Fruit fly (Drosophila melanogaster) whole organism, embryonic: ENCODE measurements around the gene Rab14.

ENCODE experiments used
- Atf6 ChIP-seq: fragments of 200-800 bp; sonication (Bioruptor generic); IDR thresholded peaks from 2 replicates; pipeline ENCODE4 v1.3.6; 2022; ENCODE audit warnings: missing biosample characterization, missing genetic modification characterization
- CG11695 ChIP-seq: fragments of 200-800 bp; sonication (Bioruptor generic); IDR thresholded peaks from 3 replicates; pipeline ENCODE4 v1.3.6; 2022; ENCODE audit warnings: missing biosample characterization, missing genetic modification characterization
- CG16815 ChIP-seq: fragments of 200-800 bp; sonication (Bioruptor generic); optimal IDR thresholded peaks from 3 replicates; lab custom pipeline; 2017; ENCODE audit warnings: missing biosample characterization, mild to moderate bottlenecking, missing genetic modification characterization
- CG17802 ChIP-seq: fragments of 200-800 bp; sonication (Bioruptor generic); optimal IDR thresholded peaks from 2 replicates; lab custom pipeline; 2018; ENCODE audit warnings: missing biosample characterization, mild to moderate bottlenecking, missing genetic modification characterization, moderate library complexity
- CG18011 ChIP-seq: fragments of 200-800 bp; sonication (Bioruptor generic); optimal IDR thresholded peaks from 2 replicates; lab custom pipeline; 2017; ENCODE audit warnings: missing biosample characterization, missing genetic modification characterization, mild to moderate bottlenecking, moderate library complexity, missing genotype
- CG30020 ChIP-seq: fragments of 200-800 bp; optimal IDR thresholded peaks from 2 replicates; lab custom pipeline; 2019; ENCODE audit warnings: missing biosample characterization, mild to moderate bottlenecking, missing genetic modification characterization, moderate library complexity
- CG30403 ChIP-seq: fragments of 200-800 bp; sonication (Bioruptor generic); optimal IDR thresholded peaks from 3 replicates; lab custom pipeline; 2016; ENCODE audit warnings: missing biosample characterization, missing genetic modification characterization
- CG31224 ChIP-seq: fragments of 200-800 bp; sonication (Bioruptor generic); IDR thresholded peaks from 2 replicates; pipeline ENCODE4 v1.3.6; 2022; ENCODE audit warnings: missing biosample characterization, missing genetic modification characterization
- CG4404 ChIP-seq: fragments of 200-800 bp; sonication (Bioruptor generic); IDR thresholded peaks from 2 replicates; pipeline ENCODE4 v1.3.6; 2022; ENCODE audit warnings: missing biosample characterization, missing genetic modification characterization
- CG4617 ChIP-seq: fragments of 200-800 bp; sonication (Bioruptor generic); optimal IDR thresholded peaks from 3 replicates; lab custom pipeline; 2016; ENCODE audit warnings: missing biosample characterization, missing genetic modification characterization, borderline replicate concordance
- CG5180 ChIP-seq: fragments of 200-800 bp; sonication (Bioruptor generic); optimal IDR thresholded peaks from 3 replicates; lab custom pipeline; 2017; ENCODE audit warnings: missing biosample characterization, missing genetic modification characterization, mild to moderate bottlenecking, moderate library complexity, missing genetic modification reagents
- CG6272 ChIP-seq: fragments of 200-800 bp; sonication (Bioruptor generic); IDR thresholded peaks from 2 replicates; pipeline ENCODE4 v1.3.6; 2022; ENCODE audit warnings: missing biosample characterization, missing genetic modification characterization
- CG7357 ChIP-seq: fragments of 200-800 bp; sonication (Bioruptor generic); IDR thresholded peaks from 3 replicates; pipeline ENCODE4 v1.3.6; 2022; ENCODE audit warnings: missing biosample characterization, missing genetic modification characterization
- CG8290 ChIP-seq, 3 experiments: fragments of 200-800 bp; sonication (Bioruptor generic); optimal IDR thresholded peaks; 2 replicates each; lab custom pipeline; 2016 to 2019; ENCODE audit warnings: missing biosample characterization in 3 of 3, missing genetic modification characterization in 3 of 3, mild to moderate bottlenecking in 2 of 3, moderate library complexity in 1 of 3
- CG9215 ChIP-seq: fragments of 200-800 bp; sonication (Bioruptor generic); IDR thresholded peaks from 2 replicates; pipeline ENCODE4 v1.3.6; 2022; ENCODE audit warnings: missing biosample characterization, missing genetic modification characterization
- CG9727 ChIP-seq: fragments of 200-800 bp; sonication (Bioruptor generic); optimal IDR thresholded peaks from 3 replicates; lab custom pipeline; 2017; ENCODE audit warnings: missing biosample characterization, mild to moderate bottlenecking, missing genetic modification characterization
- CHES-1-like ChIP-seq: fragments of 200-800 bp; sonication (Bioruptor generic); optimal IDR thresholded peaks from 2 replicates; lab custom pipeline; 2016; ENCODE audit warnings: missing biosample characterization, missing genetic modification characterization
- CTCF ChIP-seq: fragments of 200-800 bp; sonication (Bioruptor generic); optimal IDR thresholded peaks from 2 replicates; lab custom pipeline; 2017; ENCODE audit warnings: missing biosample characterization, mild to moderate bottlenecking, missing genetic modification characterization, moderate library complexity
- D19B ChIP-seq: fragments of 200-800 bp; sonication (Bioruptor generic); optimal IDR thresholded peaks from 2 replicates; lab custom pipeline; 2017; ENCODE audit warnings: missing biosample characterization, mild to moderate bottlenecking, missing genetic modification characterization
- Dip2 ChIP-seq: fragments of 200-800 bp; sonication (Bioruptor generic); IDR thresholded peaks from 2 replicates; pipeline ENCODE4 v1.3.6; 2022; ENCODE audit warnings: missing biosample characterization, missing genetic modification characterization
- Dip3 ChIP-seq: fragments of 200-800 bp; sonication (Bioruptor generic); optimal IDR thresholded peaks from 3 replicates; lab custom pipeline; 2016; ENCODE audit warnings: missing biosample characterization, missing genetic modification characterization
- Dll ChIP-seq: fragments of 200-800 bp; sonication (Bioruptor generic); IDR thresholded peaks from 4 replicates; pipeline ENCODE4 v1.3.6; 2022; ENCODE audit warnings: missing biosample characterization, missing genetic modification characterization; ENCODE audit not compliant: partially characterized antibody
- Dp ChIP-seq: fragments of 200-800 bp; sonication (Bioruptor generic); optimal IDR thresholded peaks from 2 replicates; lab custom pipeline; 2018; ENCODE audit warnings: missing biosample characterization, mild to moderate bottlenecking, missing genetic modification characterization, moderate library complexity
- HmgD ChIP-seq: fragments of 200-800 bp; sonication (Bioruptor generic); optimal IDR thresholded peaks from 3 replicates; lab custom pipeline; 2016; ENCODE audit warnings: missing biosample characterization, missing genetic modification characterization
- HmgZ ChIP-seq: fragments of 200-800 bp; sonication (Bioruptor generic); optimal IDR thresholded peaks from 2 replicates; lab custom pipeline; 2018; ENCODE audit warnings: missing biosample characterization, mild to moderate bottlenecking, missing genetic modification characterization
- Hr3 ChIP-seq: fragments of 200-800 bp; sonication (Bioruptor generic); optimal IDR thresholded peaks from 3 replicates; lab custom pipeline; 2016; ENCODE audit warnings: missing biosample characterization, missing genetic modification characterization
- Jarid2 ChIP-seq: fragments of 200-800 bp; sonication (Bioruptor generic); optimal IDR thresholded peaks from 3 replicates; lab custom pipeline; 2017; ENCODE audit warnings: mild to moderate bottlenecking, missing biosample characterization, missing genetic modification reagents, missing genetic modification characterization
- Lhr ChIP-seq: fragments of 200-800 bp; sonication (Bioruptor generic); optimal IDR thresholded peaks from 3 replicates; lab custom pipeline; 2017; ENCODE audit warnings: mild to moderate bottlenecking, missing biosample characterization, missing genetic modification reagents, missing genetic modification characterization
- MESR4 ChIP-seq: fragments of 200-800 bp; sonication (Bioruptor generic); optimal IDR thresholded peaks from 2 replicates; lab custom pipeline; 2018; ENCODE audit warnings: missing biosample characterization, mild to moderate bottlenecking, missing genetic modification characterization, moderate library complexity
- Mad ChIP-seq: fragments of 200-800 bp; sonication (Bioruptor generic); optimal IDR thresholded peaks from 2 replicates; lab custom pipeline; 2016; ENCODE audit warnings: missing biosample characterization, missing genetic modification characterization
- Nf-YB ChIP-seq: fragments of 200-800 bp; sonication (Bioruptor generic); optimal IDR thresholded peaks from 3 replicates; lab custom pipeline; 2019; ENCODE audit warnings: missing biosample characterization, mild to moderate bottlenecking, missing genetic modification characterization, moderate library complexity
- Poxn ChIP-seq: fragments of 200-800 bp; sonication (Bioruptor generic); IDR thresholded peaks from 2 replicates; pipeline ENCODE4 v1.3.6; 2022; ENCODE audit warnings: missing biosample characterization, missing genetic modification characterization
- Sox102F ChIP-seq: fragments of 200-800 bp; sonication (Bioruptor generic); optimal IDR thresholded peaks from 2 replicates; lab custom pipeline; 2018; ENCODE audit warnings: missing biosample characterization, mild to moderate bottlenecking, missing genetic modification characterization, moderate library complexity
- ac ChIP-seq: fragments of 200-800 bp; sonication (Bioruptor generic); optimal IDR thresholded peaks from 3 replicates; lab custom pipeline; 2017; ENCODE audit warnings: missing biosample characterization, mild to moderate bottlenecking, missing genetic modification characterization
- bbx ChIP-seq: fragments of 200-800 bp; sonication (Bioruptor generic); IDR thresholded peaks from 2 replicates; pipeline ENCODE4 v1.3.6; 2022; ENCODE audit warnings: missing biosample characterization, missing genetic modification characterization; ENCODE audit not compliant: partially characterized antibody
- caup ChIP-seq: fragments of 200-800 bp; sonication (Bioruptor generic); optimal IDR thresholded peaks from 3 replicates; lab custom pipeline; 2017; ENCODE audit warnings: missing biosample characterization, mild to moderate bottlenecking, missing genetic modification characterization, moderate library complexity; ENCODE audit not compliant: severe bottlenecking
- chif ChIP-seq, 2 experiments: fragments of 200-800 bp; sonication (Bioruptor generic); optimal IDR thresholded peaks; 3 replicates each; lab custom pipeline; 2016; ENCODE audit warnings: missing biosample characterization in 2 of 2, missing genetic modification characterization in 2 of 2
- dati ChIP-seq: fragments of 200-800 bp; sonication (Bioruptor generic); IDR thresholded peaks from 2 replicates; pipeline ENCODE4 v1.3.6; 2022; ENCODE audit warnings: missing biosample characterization, missing genetic modification characterization
- gcm ChIP-seq: fragments of 200-800 bp; sonication (Bioruptor generic); optimal IDR thresholded peaks from 2 replicates; lab custom pipeline; 2019; ENCODE audit warnings: missing biosample characterization, mild to moderate bottlenecking, missing genetic modification characterization, moderate library complexity
- gcm2 ChIP-seq: fragments of 200-800 bp; sonication (Bioruptor generic); optimal IDR thresholded peaks from 2 replicates; lab custom pipeline; 2016; ENCODE audit warnings: missing biosample characterization, missing genetic modification characterization
- gsb ChIP-seq: fragments of 200-800 bp; sonication (Bioruptor generic); IDR thresholded peaks from 2 replicates; pipeline ENCODE4 v1.3.6; 2022; ENCODE audit warnings: missing biosample characterization, missing genetic modification characterization
- hb ChIP-seq: fragments of 200-800 bp; sonication (Bioruptor generic); IDR thresholded peaks from 3 replicates; pipeline ENCODE4 v1.3.6; 2022; ENCODE audit warnings: missing biosample characterization, missing genetic modification characterization; ENCODE audit not compliant: partially characterized antibody
- kay ChIP-seq: fragments of 200-800 bp; sonication (Bioruptor generic); optimal IDR thresholded peaks from 2 replicates; lab custom pipeline; 2016; ENCODE audit warnings: missing biosample characterization, missing genetic modification characterization
- nau ChIP-seq: fragments of 200-800 bp; sonication (Bioruptor generic); optimal IDR thresholded peaks from 3 replicates; lab custom pipeline; 2017; ENCODE audit warnings: missing biosample characterization, mild to moderate bottlenecking, missing genetic modification characterization, missing genetic modification reagents
- oc ChIP-seq: fragments of 200-800 bp; sonication (Bioruptor generic); optimal IDR thresholded peaks from 2 replicates; lab custom pipeline; 2018; ENCODE audit warnings: missing biosample characterization, mild to moderate bottlenecking, missing genetic modification characterization, moderate library complexity
- org-1 ChIP-seq: fragments of 200-800 bp; sonication (Bioruptor generic); optimal IDR thresholded peaks from 2 replicates; lab custom pipeline; 2017; ENCODE audit warnings: missing biosample characterization, missing genetic modification characterization
- pros ChIP-seq: fragments of 200-800 bp; sonication (Bioruptor generic); optimal IDR thresholded peaks from 3 replicates; lab custom pipeline; 2019; ENCODE audit warnings: missing biosample characterization, mild to moderate bottlenecking, missing genetic modification characterization, moderate library complexity
- tio ChIP-seq: fragments of 200-800 bp; sonication (Bioruptor generic); optimal IDR thresholded peaks from 2 replicates; lab custom pipeline; 2017; ENCODE audit warnings: missing biosample characterization, missing genetic modification characterization, inconsistent platforms
- tll ChIP-seq, 2 experiments: fragments of 200-800 bp in 1 of 2; fragments of >200 bp in 1 of 2; sonication (Bioruptor generic) in 1 of 2; optimal IDR thresholded peaks; 2 replicates each; lab custom pipeline; 2017 to 2019; ENCODE audit warnings: missing biosample characterization in 2 of 2, missing genetic modification characterization in 2 of 2, mild to moderate bottlenecking in 1 of 2, moderate library complexity in 1 of 2
- zen ChIP-seq: fragments of 200-800 bp; sonication (Bioruptor generic); optimal IDR thresholded peaks from 3 replicates; lab custom pipeline; 2018; ENCODE audit warnings: missing biosample characterization, mild to moderate bottlenecking, missing genetic modification characterization, moderate library complexity
- zf30C ChIP-seq: fragments of 200-800 bp; sonication (Bioruptor generic); optimal IDR thresholded peaks from 3 replicates; lab custom pipeline; 2018; ENCODE audit warnings: missing biosample characterization, mild to moderate bottlenecking, missing genetic modification characterization

Rab14 gene

DNA sequence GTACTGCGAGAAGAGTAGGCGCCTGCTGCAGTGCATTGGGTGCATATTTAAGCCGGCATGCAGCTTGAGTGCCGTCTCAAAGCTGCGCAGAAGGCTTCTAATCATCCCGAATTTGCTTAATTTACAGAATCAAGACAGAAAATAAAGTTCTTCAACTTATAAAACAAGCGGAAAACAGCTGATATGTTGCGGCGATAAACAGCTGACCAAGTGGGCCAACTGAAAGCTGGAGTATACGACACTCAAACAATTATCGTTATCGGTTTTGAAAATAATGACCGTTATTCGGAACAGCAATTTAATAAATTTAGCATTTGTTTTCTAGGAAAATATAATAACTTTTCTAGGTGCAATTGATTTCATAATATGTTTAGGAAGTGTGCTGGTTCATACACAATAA, 6.3 kb upstream of the Rab14 start, which contains the start of gene mTTF (continued):
- TF ChIP-seq Hr3 (no peak), Mad (no peak), Dll (GFP tag; lab: Robert Waterston, UW) (peak; percentile 60; the same call in 3 of the 4 replicates), CG16815 (no peak), tll (GFP tag; optimal IDR thresholded peaks at IDR 0.05; lab: Kevin White, UChicago) (no peak), ac (GFP tag; lab: Kevin White, UChicago) (no peak), HmgD (GFP tag; lab: Kevin White, UChicago) (no peak), nau (no peak), CG6272 (GFP tag; lab: Robert Waterston, UW) (no peak), tio (no peak), CG30020 (tag; lab: Kevin White, UChicago) (no peak), CG4617 (no peak), Dip2 (GFP tag; lab: Robert Waterston, UW) (no peak), CG8290 (GFP tag; optimal IDR thresholded peaks at IDR 0.05; lab: Kevin White, UChicago) (no peak), CG8290 (tag; optimal IDR thresholded peaks at IDR 0.05; lab: Kevin White, UChicago) (no peak), dati (GFP tag; lab: Robert Waterston, UW) (no peak), CG17802 (tag; lab: Kevin White, UChicago) (no peak), CG11695 (GFP tag; lab: Robert Waterston, UW) (no peak), chif (GFP tag; optimal IDR thresholded peaks at IDR 0.05; lab: Kevin White, UChicago) (no peak), Sox102F (GFP tag; lab: Kevin White, UChicago) (no peak), CTCF (GFP tag; lab: Kevin White, UChicago) (peak; percentile 37), oc (tag; lab: Kevin White, UChicago) (no peak), CG9727 (no peak), Poxn (GFP tag; lab: Robert Waterston, UW) (no peak), hb (GFP tag; lab: Robert Waterston, UW) (no peak), pros (GFP tag; lab: Kevin White, UChicago) (no peak), Dp (GFP tag; lab: Kevin White, UChicago) (peak; percentile 73), CG18011 (GFP tag; lab: Kevin White, UChicago) (peak; percentile 99), org-1 (GFP tag; lab: Kevin White, UChicago) (no peak), Atf6 (no peak), Nf-YB (GFP tag; lab: Kevin White, UChicago) (no peak), bbx (GFP tag; lab: Robert Waterston, UW) (no peak), CG4404 (GFP tag; lab: Robert Waterston, UW) (no peak), gcm (GFP tag; lab: Kevin White, UChicago) (no peak), caup (GFP tag; lab: Kevin White, UChicago) (no peak), CG30403 (GFP tag; lab: Kevin White, UChicago) (no peak), Dip3 (GFP tag; lab: Kevin White, UChicago) (no peak), zf30C (GFP tag; lab: Kevin White, UChicago) (no peak), CG5180 (GFP tag; lab: Kevin White, UChicago) (no peak), zen (tag; lab: Kevin White, UChicago) (no peak), HmgZ (tag; lab: Kevin White, UChicago) (peak; percentile 59), CHES-1-like (GFP tag; lab: Kevin White, UChicago) (no peak), gsb (no peak), CG9215 (no peak), CG31224 (no peak), D19B (GFP tag; lab: Kevin White, UChicago) (no peak), Lhr (GFP tag; lab: Kevin White, UChicago) (no peak), gcm2 (GFP tag; lab: Kevin White, UChicago) (no peak), CG7357 (GFP tag; lab: Robert Waterston, UW) (no peak), MESR4 (GFP tag; lab: Kevin White, UChicago) (peak; percentile 53), kay (no peak), Jarid2 (no peak)
